Fruit fly (Drosophila melanogaster): ENCODE results near the gene Task7.

Task7 gene

dm6 chr3R:9401127-9401603, 10.9 kb downstream of the Task7 start, which contains the start of the genes RpL34b and CG8132 (continued):
- peak; percentile 96 for TF ChIP-seq Rx (GFP tag; IDR thresholded peaks at IDR 0.05)
- peak; percentile 97 for TF ChIP-seq ash1 (GFP tag; optimal IDR thresholded peaks at IDR 0.05)
- TF ChIP-seq unc-4 (GFP tag; IDR thresholded peaks at IDR 0.05; ENCODE audit: partially characterized antibody), result peak; percentile 30; the same call in 1 of the 2 replicates
- TF ChIP-seq sisA (GFP tag; IDR thresholded peaks at IDR 0.05), result peak; percentile 96
- TF ChIP-seq pan (optimal IDR thresholded peaks at IDR 0.05), result no peak
- peak in 1 of 2 experiments; percentile 96 for TF ChIP-seq pan (GFP tag; optimal IDR thresholded peaks at IDR 0.05 in 1 of 2, IDR thresholded peaks at IDR 0.05 in 1 of 2)
- TF ChIP-seq CG17829 (tag; optimal IDR thresholded peaks at IDR 0.05), result peak; percentile 96
- peak; percentile 83 for TF ChIP-seq CG4360 (GFP tag; IDR thresholded peaks at IDR 0.05)
- peak; percentile 90 for TF ChIP-seq odd (GFP tag; optimal IDR thresholded peaks at IDR 0.05)
- no peak for TF ChIP-seq tio (GFP tag; optimal IDR thresholded peaks at IDR 0.05)
- TF ChIP-seq Hmx (GFP tag; optimal IDR thresholded peaks at IDR 0.05), result peak; percentile 89
- peak; percentile 48; the same call in 1 of the 2 replicates for TF ChIP-seq CG42726 (GFP tag; IDR thresholded peaks at IDR 0.05; ENCODE audit: partially characterized antibody)
- TF ChIP-seq crc (GFP tag; optimal IDR thresholded peaks at IDR 0.05), result peak; percentile 85
- TF ChIP-seq dmrt11E (tag; optimal IDR thresholded peaks at IDR 0.05), result peak; percentile 92
- TF ChIP-seq CG12299 (tag; optimal IDR thresholded peaks at IDR 0.05), result peak; percentile 96
- peak in 1 of 2 experiments; percentile 0 for TF ChIP-seq eve (GFP tag; optimal IDR thresholded peaks at IDR 0.05)
- TF ChIP-seq dati (GFP tag; IDR thresholded peaks at IDR 0.05), result peak; percentile 89
- peak; percentile 97 for TF ChIP-seq Xbp1 (GFP tag; optimal IDR thresholded peaks at IDR 0.05)
- peak; percentile 84 for TF ChIP-seq CG10274 (GFP tag; optimal IDR thresholded peaks at IDR 0.05)
- TF ChIP-seq CG34376 (GFP tag; optimal IDR thresholded peaks at IDR 0.05), result peak; percentile 99
- peak; percentile 94 for TF ChIP-seq CG33557 (GFP tag; optimal IDR thresholded peaks at IDR 0.05)
- TF ChIP-seq CG9215 (GFP tag; IDR thresholded peaks at IDR 0.05), result peak; percentile 95
- TF ChIP-seq exex (tag; optimal IDR thresholded peaks at IDR 0.05), result peak; percentile 91
- no peak for TF ChIP-seq h (optimal IDR thresholded peaks at IDR 0.05)
- TF ChIP-seq HmgD (GFP tag; optimal IDR thresholded peaks at IDR 0.05), result peak; percentile 93
- peak; percentile 91 for TF ChIP-seq salm (tag; optimal IDR thresholded peaks at IDR 0.05)
- TF ChIP-seq Dip3 (GFP tag; optimal IDR thresholded peaks at IDR 0.05), result peak; percentile 95
- TF ChIP-seq C15 (GFP tag; IDR thresholded peaks at IDR 0.05), result peak; percentile 94
- TF ChIP-seq Stat92E (GFP tag; optimal IDR thresholded peaks at IDR 0.05), result peak in 1 of 3 experiments; percentile 73
- TF ChIP-seq CG31388 (GFP tag; optimal IDR thresholded peaks at IDR 0.05), result peak; percentile 87
- peak; percentile 83 for TF ChIP-seq Asciz (GFP tag; optimal IDR thresholded peaks at IDR 0.05)
- peak; percentile 96 for TF ChIP-seq CG6175 (GFP tag; IDR thresholded peaks at IDR 0.05)
- peak; percentile 93 for TF ChIP-seq CG17359 (tag; optimal IDR thresholded peaks at IDR 0.05)
- TF ChIP-seq pum (GFP tag; optimal IDR thresholded peaks at IDR 0.05), result peak; percentile 98
- peak; percentile 89 for TF ChIP-seq CG3838 (GFP tag; optimal IDR thresholded peaks at IDR 0.05)
- peak; percentile 92 for TF ChIP-seq CG31224 (GFP tag; IDR thresholded peaks at IDR 0.05)
- peak; percentile 93 for TF ChIP-seq ranshi (GFP tag; IDR thresholded peaks at IDR 0.05)
- no peak for TF ChIP-seq prd (optimal IDR thresholded peaks at IDR 0.05)
- TF ChIP-seq prd (GFP tag; IDR thresholded peaks at IDR 0.05), result peak; percentile 97
- no peak for TF ChIP-seq CG7963 (GFP tag; IDR thresholded peaks at IDR 0.05; ENCODE audit: partially characterized antibody)
- 0 out of 4 replicates have a peak, but pooled peaks have one; percentile 16 for TF ChIP-seq chinmo (GFP tag; IDR thresholded peaks at IDR 0.05; ENCODE audit: partially characterized antibody)
- peak; percentile 95 for TF ChIP-seq fu2 (GFP tag; optimal IDR thresholded peaks at IDR 0.05)
- peak; percentile 93 for TF ChIP-seq emc (GFP tag; optimal IDR thresholded peaks at IDR 0.05)
- peak; percentile 89 for TF ChIP-seq CG3726 (GFP tag; IDR thresholded peaks at IDR 0.05)
- no peak for TF ChIP-seq Hr39 (optimal IDR thresholded peaks at IDR 0.05)
- peak; percentile 94 for TF ChIP-seq CG6689 (GFP tag; IDR thresholded peaks at IDR 0.05)
- peak; percentile 93 for TF ChIP-seq CG10366 (GFP tag; IDR thresholded peaks at IDR 0.05)
- TF ChIP-seq hkb (optimal IDR thresholded peaks at IDR 0.05), result peak; percentile 91
- peak; percentile 93 for TF ChIP-seq hkb (GFP tag; IDR thresholded peaks at IDR 0.05)
- peak; percentile 96 for TF ChIP-seq Fer3 (tag; optimal IDR thresholded peaks at IDR 0.05)
- TF ChIP-seq CG2875 (GFP tag; optimal IDR thresholded peaks at IDR 0.05), result peak; percentile 89
- TF ChIP-seq Hand (GFP tag; optimal IDR thresholded peaks at IDR 0.05), result peak; percentile 85

All from whole organism, embryonic.